Worm (Caenorhabditis elegans) whole organism, midembryonic: ENCODE measurements around the gene clec-47.

Experiments
- cog-1 ChIP-seq: sonication (generic microtip); optimal IDR thresholded peaks from 2 replicates; lab custom pipeline; 2016; ENCODE audit warnings: missing genetic modification characterization, missing compliant biosample characterization
- flt-1 ChIP-seq: fragments of 200-800 bp; sonication (Bioruptor generic); IDR thresholded peaks from 2 replicates; pipeline ENCODE4 v1.3.6; 2022; ENCODE audit warnings: missing genetic modification characterization, missing compliant biosample characterization
- ref-1 ChIP-seq: fragments of 200-800 bp; sonication (Bioruptor generic); conservative IDR thresholded peaks from 2 replicates; pipeline ENCODE4 v1.3.6; 2022; ENCODE audit warnings: missing genetic modification reagents, missing genetic modification characterization, missing compliant biosample characterization

- TF ChIP-seq cog-1 (tag; lab: Kevin White, UChicago) (no peak), ref-1 (GFP tag; lab: Robert Waterston, UW) (no peak), flt-1 (GFP tag; lab: Robert Waterston, UW) (no peak)
These were observed 8.8 kb downstream of the clec-47 start, which contains the start of gene Y75B12B.1 for ce11 chrV:15184097-15185040.
